Fruit fly (Drosophila melanogaster): ENCODE results near the gene U4-U6-60K.

Gene U4-U6-60K

dm6 chr3L:17485280-17485792 lies 28.4 kb downstream of the U4-U6-60K start (continued):
- TF ChIP-seq ranshi (GFP tag; IDR thresholded peaks at IDR 0.05) = peak; percentile 60; the same call in 1 of the 2 replicates
- no peak for TF ChIP-seq CG14014 (GFP tag; IDR thresholded peaks at IDR 0.05)
- peak; percentile 29 for TF ChIP-seq Mad (GFP tag; optimal IDR thresholded peaks at IDR 0.05)
- TF ChIP-seq H2.0 (GFP tag; IDR thresholded peaks at IDR 0.05) = no peak
- TF ChIP-seq CG10431 (GFP tag; optimal IDR thresholded peaks at IDR 0.05) = peak; percentile 95
- no peak for TF ChIP-seq Scr (GFP tag; IDR thresholded peaks at IDR 0.05; ENCODE audit: partially characterized antibody)
- peak; percentile 61 for TF ChIP-seq trh (GFP tag; optimal IDR thresholded peaks at IDR 0.05)
- no peak for TF ChIP-seq CG7357 (GFP tag; IDR thresholded peaks at IDR 0.05)
- no peak for TF ChIP-seq corto (GFP tag; optimal IDR thresholded peaks at IDR 0.05)
- TF ChIP-seq ash1 (GFP tag; optimal IDR thresholded peaks at IDR 0.05) = peak; percentile 4
- no peak for TF ChIP-seq tll (GFP tag; optimal IDR thresholded peaks at IDR 0.05)
- no peak for TF ChIP-seq CG11456 (GFP tag; IDR thresholded peaks at IDR 0.05)
- no peak for TF ChIP-seq CG9609 (GFP tag; optimal IDR thresholded peaks at IDR 0.05)
- peak; percentile 85 for TF ChIP-seq CG31441 (GFP tag; IDR thresholded peaks at IDR 0.05)
- TF ChIP-seq CG10959 (GFP tag; IDR thresholded peaks at IDR 0.05) = peak; percentile 58; the same call in 1 of the 2 replicates
- no peak for TF ChIP-seq CG13894 (tag; optimal IDR thresholded peaks at IDR 0.05)
- no peak for TF ChIP-seq CG9932 (GFP tag; IDR thresholded peaks at IDR 0.05)
- TF ChIP-seq CG1529 (GFP tag; optimal IDR thresholded peaks at IDR 0.05) = peak; percentile 92
- no peak for TF ChIP-seq CG9437 (GFP tag; optimal IDR thresholded peaks at IDR 0.05)
- TF ChIP-seq CG6254 (GFP tag; optimal IDR thresholded peaks at IDR 0.05) = peak; percentile 92
- no peak for TF ChIP-seq klu (GFP tag; IDR thresholded peaks at IDR 0.05)
- peak in 1 of 2 experiments; percentile 9 for TF ChIP-seq dpn (GFP tag; optimal IDR thresholded peaks at IDR 0.05)
- TF ChIP-seq Sox100B (GFP tag; optimal IDR thresholded peaks at IDR 0.05) = peak; percentile 86
- peak; percentile 38 for TF ChIP-seq Chrac-16 (GFP tag; optimal IDR thresholded peaks at IDR 0.05)
- TF ChIP-seq caup (GFP tag; optimal IDR thresholded peaks at IDR 0.05; ENCODE audit: severe bottlenecking) = peak; percentile 51
- no peak for TF ChIP-seq CG31224 (GFP tag; IDR thresholded peaks at IDR 0.05)
- peak in 1 of 3 experiments; percentile 31 for TF ChIP-seq Stat92E (GFP tag; optimal IDR thresholded peaks at IDR 0.05)
- peak; percentile 44; the same call in 1 of the 2 replicates for TF ChIP-seq E2f1 (GFP tag; IDR thresholded peaks at IDR 0.05)
- TF ChIP-seq Dip2 (GFP tag; IDR thresholded peaks at IDR 0.05) = no peak
- peak; percentile 84 for TF ChIP-seq lab (GFP tag; optimal IDR thresholded peaks at IDR 0.05)
- peak; percentile 62 for TF ChIP-seq tup (GFP tag; optimal IDR thresholded peaks at IDR 0.05)
- TF ChIP-seq Awh (GFP tag; IDR thresholded peaks at IDR 0.05) = peak; percentile 86
- peak; percentile 30 for TF ChIP-seq p53 (GFP tag; optimal IDR thresholded peaks at IDR 0.05)
- TF ChIP-seq CG15479 (GFP tag; optimal IDR thresholded peaks at IDR 0.05) = no peak
- no peak for TF ChIP-seq CG17612 (GFP tag; IDR thresholded peaks at IDR 0.05)
- no peak for TF ChIP-seq CG14860 (GFP tag; IDR thresholded peaks at IDR 0.05; ENCODE audit: partially characterized antibody)
- TF ChIP-seq Lim3 (GFP tag; IDR thresholded peaks at IDR 0.05) = no peak
- TF ChIP-seq CG4854 (GFP tag; optimal IDR thresholded peaks at IDR 0.05) = peak; percentile 67
- TF ChIP-seq CG17361 (GFP tag; IDR thresholded peaks at IDR 0.05) = peak; percentile 72
- TF ChIP-seq CG7556 (GFP tag; optimal IDR thresholded peaks at IDR 0.05) = peak; percentile 81
- TF ChIP-seq HHEX (GFP tag; optimal IDR thresholded peaks at IDR 0.05) = peak; percentile 71
- peak; percentile 39 for TF ChIP-seq Max (GFP tag; optimal IDR thresholded peaks at IDR 0.05)
- no peak for TF ChIP-seq CG31388 (GFP tag; optimal IDR thresholded peaks at IDR 0.05)
- no peak for TF ChIP-seq Dek (tag; optimal IDR thresholded peaks at IDR 0.05)
- TF ChIP-seq pros (GFP tag; optimal IDR thresholded peaks at IDR 0.05) = peak; percentile 12
- TF ChIP-seq bcd (GFP tag; optimal IDR thresholded peaks at IDR 0.05) = peak; percentile 71
- peak; percentile 29 for TF ChIP-seq CG4617 (GFP tag; optimal IDR thresholded peaks at IDR 0.05; ENCODE audit: borderline replicate concordance)
- no peak for TF ChIP-seq CG11560 (tag; IDR thresholded peaks at IDR 0.05)
- no peak for TF ChIP-seq gfzf (GFP tag; optimal IDR thresholded peaks at IDR 0.05)
- no peak for TF ChIP-seq ro (GFP tag; IDR thresholded peaks at IDR 0.05)
